Fruit fly (Drosophila melanogaster) Kc167 (cell line): ENCODE results near the gene CG6770.

Experiments used
- Myc ChIP-seq: fragments of >200 bp; optimal IDR thresholded peaks from 2 replicates; lab custom pipeline; 2017; ENCODE audit warnings: missing external identifiers
- Sin3A ChIP-seq: fragments of >200 bp; optimal IDR thresholded peaks from 2 replicates; lab custom pipeline; 2018; ENCODE audit warnings: missing external identifiers
- h ChIP-seq: fragments of >200 bp; optimal IDR thresholded peaks from 3 replicates; lab custom pipeline; 2018; ENCODE audit warnings: missing external identifiers
- insv ChIP-seq: fragments of >200 bp; optimal IDR thresholded peaks from 3 replicates; lab custom pipeline; 2018; ENCODE audit warnings: missing external identifiers
- psq ChIP-seq: fragments of >200 bp; optimal IDR thresholded peaks from 2 replicates; lab custom pipeline; 2017; ENCODE audit warnings: missing external identifiers
- ttk ChIP-seq: sonication (Bioruptor generic); optimal IDR thresholded peaks from 2 replicates; lab custom pipeline; 2017; ENCODE audit warnings: missing external identifiers

Gene CG6770

DNA sequence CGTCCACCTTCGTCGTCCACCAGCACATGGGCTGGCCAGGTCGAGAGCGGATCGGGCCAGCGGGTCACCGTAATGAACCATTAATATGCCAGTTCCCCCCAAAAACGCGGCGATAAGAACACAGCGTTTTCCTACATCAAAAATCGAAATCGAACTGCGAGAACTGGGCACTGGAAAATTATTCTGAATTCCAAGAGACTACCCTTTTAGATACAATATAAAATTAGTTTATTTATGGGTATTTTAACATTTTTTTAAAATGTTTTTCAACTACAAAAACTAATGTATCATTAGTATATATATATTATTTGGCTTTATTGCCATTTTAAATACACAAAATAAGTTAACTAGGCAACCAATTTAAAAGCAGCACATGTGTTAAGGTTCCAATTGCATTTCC is 32.8 kb upstream of the CG6770 start:
- no peak for TF ChIP-seq psq
- TF ChIP-seq Sin3A (lab: Kevin White, UChicago): no peak
- TF ChIP-seq Myc (lab: Kevin White, UChicago): no peak
- no peak for TF ChIP-seq insv (lab: Kevin White, UChicago)
- no peak for TF ChIP-seq h (lab: Kevin White, UChicago)
- no peak for TF ChIP-seq ttk (lab: Kevin White, UChicago)

DNA sequence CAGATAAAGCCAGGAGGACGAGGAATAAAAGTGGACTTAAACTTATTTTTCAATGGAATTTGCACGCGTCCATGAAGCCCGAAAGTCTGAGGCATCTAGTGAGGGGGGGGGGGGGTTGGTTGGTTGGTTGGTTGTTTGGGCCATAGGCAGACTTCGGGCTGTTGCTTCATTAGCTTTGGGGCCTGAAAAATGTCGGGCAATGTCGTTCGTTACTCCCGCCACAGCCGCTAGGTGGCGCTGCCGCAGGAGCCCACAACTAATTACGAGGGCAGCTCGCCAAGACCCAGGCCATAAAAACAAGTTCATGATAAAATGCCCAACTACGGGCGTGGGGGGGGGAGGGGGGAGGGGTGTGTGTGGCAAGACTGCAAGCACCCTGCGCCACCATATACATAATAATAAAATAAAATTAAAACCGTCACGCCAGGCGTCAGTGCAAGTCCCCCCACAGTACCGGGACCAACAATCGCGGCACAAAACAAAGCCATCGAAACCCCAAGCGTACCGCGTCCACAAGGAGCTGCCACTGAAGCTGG is 32.3 kb upstream of the CG6770 start:
- TF ChIP-seq Myc (lab: Kevin White, UChicago): no peak
- TF ChIP-seq psq: no peak
- no peak for TF ChIP-seq h (lab: Kevin White, UChicago)
- TF ChIP-seq Sin3A (lab: Kevin White, UChicago): no peak
- TF ChIP-seq ttk (lab: Kevin White, UChicago): no peak
- no peak for TF ChIP-seq insv (lab: Kevin White, UChicago)

DNA sequence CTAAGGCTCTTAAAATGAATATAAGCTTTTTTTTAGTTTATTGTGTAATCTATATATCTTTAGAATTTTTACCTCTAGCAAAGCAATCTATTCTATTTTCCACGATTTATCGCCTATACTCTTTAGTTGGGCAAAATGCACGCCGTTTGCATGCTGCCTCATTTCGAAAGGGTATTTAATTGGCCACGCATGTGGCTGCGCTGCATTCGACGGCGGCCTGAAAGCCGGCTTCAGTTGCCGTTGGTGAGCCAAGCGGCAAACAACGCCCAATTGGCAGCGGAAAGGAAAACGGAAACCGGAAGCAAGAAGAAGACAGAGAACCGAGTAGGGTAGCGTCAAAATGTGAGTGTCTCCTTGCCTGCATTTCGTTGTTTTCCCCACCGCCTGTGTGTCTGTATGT is 29.9 kb upstream of the CG6770 start, which contains the start of gene CG14947:
CG14947 (plus strand) TSS at position 251 of the 400 bp plus-strand sequence.
- TF ChIP-seq insv (lab: Kevin White, UChicago) (no peak), h (lab: Kevin White, UChicago) (no peak), Myc (lab: Kevin White, UChicago) (no peak), Sin3A (lab: Kevin White, UChicago) (no peak), ttk (lab: Kevin White, UChicago) (no peak), psq (no peak)

DNA sequence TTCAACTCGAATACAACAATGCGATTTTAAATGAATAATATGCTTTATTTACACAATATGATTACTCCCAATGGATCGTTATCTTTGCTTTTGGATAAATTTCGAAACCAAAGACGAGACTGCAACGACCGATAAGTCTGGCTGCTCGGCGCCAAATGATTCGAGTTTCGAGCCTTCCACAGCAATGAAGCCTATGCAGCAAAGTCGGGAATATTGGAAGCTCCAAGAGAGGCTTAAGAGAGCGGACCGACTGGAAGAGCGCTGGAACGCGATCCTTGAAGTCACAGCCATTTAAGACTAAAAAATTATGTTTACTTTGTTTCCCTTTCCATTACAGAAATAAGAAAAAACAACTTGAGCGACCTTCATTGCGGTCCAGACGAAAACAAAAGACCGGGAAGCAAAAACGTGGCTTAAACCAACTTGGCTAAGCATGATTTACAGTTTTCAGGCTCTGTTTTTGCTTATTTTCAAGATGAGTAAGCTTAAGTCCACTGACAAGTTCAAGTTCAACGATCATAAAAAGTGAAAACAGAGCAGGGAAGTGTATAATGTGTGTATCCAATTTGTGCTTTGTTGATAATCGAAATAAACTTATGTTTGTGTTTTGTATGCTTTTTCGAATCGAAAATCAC is 20.8 kb upstream of the CG6770 start, which contains the start of gene firl:
firl (minus strand) TSS at position 159 of the 635 bp plus-strand sequence.
- TF ChIP-seq h (lab: Kevin White, UChicago): no peak
- TF ChIP-seq ttk (lab: Kevin White, UChicago): no peak
- TF ChIP-seq psq: no peak
- TF ChIP-seq insv (lab: Kevin White, UChicago): no peak
- no peak for TF ChIP-seq Sin3A (lab: Kevin White, UChicago)
- no peak for TF ChIP-seq Myc (lab: Kevin White, UChicago)

DNA sequence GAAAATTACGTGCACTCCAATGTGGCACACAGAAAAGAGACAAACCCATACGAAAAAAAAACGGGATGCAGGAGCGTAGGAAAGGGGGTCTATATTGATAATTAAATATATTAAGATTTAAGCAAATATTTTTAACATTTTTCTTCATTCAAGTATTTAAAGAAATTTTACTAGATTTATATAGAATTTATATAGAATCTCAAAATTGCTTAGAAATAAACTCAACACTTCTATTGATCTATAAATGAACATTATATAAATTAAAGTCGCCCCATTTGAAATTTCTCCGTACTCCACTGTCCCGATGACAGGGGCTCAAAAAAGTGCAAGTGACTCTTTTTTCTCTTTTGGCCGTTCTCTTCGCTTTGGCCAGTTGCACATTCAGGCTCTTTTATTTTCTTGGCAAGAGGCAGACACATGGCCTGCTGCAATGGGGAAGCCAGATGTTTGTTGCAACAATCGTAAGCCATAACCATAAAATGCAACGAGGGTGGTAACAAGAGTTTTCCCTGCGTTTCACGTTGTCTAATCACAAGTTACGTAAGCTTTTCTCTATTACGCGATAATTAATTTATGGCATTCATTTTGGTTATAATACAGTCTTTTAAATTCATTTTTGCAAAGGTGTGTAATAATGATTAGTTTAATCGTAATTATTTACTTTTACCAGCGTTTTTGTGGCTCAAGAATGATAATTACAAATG is 19.9 kb upstream of the CG6770 start:
- TF ChIP-seq ttk (lab: Kevin White, UChicago) (no peak), Sin3A (lab: Kevin White, UChicago) (no peak), h (lab: Kevin White, UChicago) (no peak), psq (no peak), Myc (lab: Kevin White, UChicago) (no peak), insv (lab: Kevin White, UChicago) (no peak)

DNA sequence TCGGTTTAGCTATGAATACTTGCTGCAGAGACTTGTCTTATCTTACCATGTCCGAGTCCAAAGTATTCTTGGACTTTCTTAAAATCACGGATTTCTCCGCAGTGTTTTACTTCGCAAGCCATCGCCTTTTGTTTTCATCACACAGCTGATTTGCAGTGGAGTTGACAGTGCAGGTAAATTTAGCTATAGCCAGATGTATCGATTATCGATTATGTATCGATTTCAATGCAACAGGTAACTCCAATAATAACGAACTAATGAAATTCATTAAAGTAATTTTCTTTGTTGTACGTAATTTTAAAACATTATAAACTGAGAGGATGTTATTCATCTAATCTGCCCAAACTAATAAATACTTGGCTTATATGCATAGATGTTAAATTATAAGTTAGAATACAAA is 17.1 kb upstream of the CG6770 start, which contains the start of gene Rab3-GAP:
Rab3-GAP (minus strand) TSS at position 150 of the 400 bp plus-strand sequence.
- no peak for TF ChIP-seq h (lab: Kevin White, UChicago)
- TF ChIP-seq ttk (lab: Kevin White, UChicago): no peak
- no peak for TF ChIP-seq Myc (lab: Kevin White, UChicago)
- TF ChIP-seq psq: no peak
- no peak for TF ChIP-seq Sin3A (lab: Kevin White, UChicago)
- no peak for TF ChIP-seq insv (lab: Kevin White, UChicago)

DNA sequence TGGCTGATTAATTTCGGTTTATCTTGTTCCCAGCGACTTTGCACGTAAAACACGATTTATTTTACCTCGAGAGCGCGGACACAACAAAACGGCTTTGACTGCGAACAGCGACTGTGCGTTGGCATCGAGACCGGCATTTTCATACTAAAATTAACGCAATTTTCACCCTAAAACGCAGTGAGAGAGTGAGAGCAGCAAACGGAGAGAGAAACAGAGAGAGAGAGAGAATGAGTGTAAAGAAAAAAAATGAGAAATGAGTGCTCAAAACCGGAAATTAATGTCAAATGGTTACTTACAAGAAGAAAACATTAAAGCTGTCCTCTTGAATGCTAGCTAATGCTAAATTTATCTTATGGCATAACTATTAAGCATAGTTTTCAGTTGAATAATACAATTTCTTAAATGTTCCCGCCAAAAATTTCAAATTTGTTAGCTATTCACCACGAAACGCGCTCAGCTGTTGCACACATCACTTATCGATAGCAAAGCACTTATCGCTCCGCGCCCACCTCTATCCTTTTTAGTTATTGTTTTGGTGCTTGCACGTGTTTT is 10.0 kb upstream of the CG6770 start, which contains the start of the genes JhI-21, RpL7-like and CG34164:
JhI-21 (minus strand) TSS at position 206 of the 552 bp plus-strand sequence.
RpL7-like (plus strand) TSS at position 490 of the 552 bp plus-strand sequence.
CG34164 (plus strand) TSS at position 512 of the 552 bp plus-strand sequence.
- no peak for TF ChIP-seq ttk (lab: Kevin White, UChicago)
- no peak for TF ChIP-seq psq
- no peak for TF ChIP-seq insv (lab: Kevin White, UChicago)
- TF ChIP-seq Myc (lab: Kevin White, UChicago): no peak
- TF ChIP-seq h (lab: Kevin White, UChicago): no peak
- no peak for TF ChIP-seq Sin3A (lab: Kevin White, UChicago)

DNA sequence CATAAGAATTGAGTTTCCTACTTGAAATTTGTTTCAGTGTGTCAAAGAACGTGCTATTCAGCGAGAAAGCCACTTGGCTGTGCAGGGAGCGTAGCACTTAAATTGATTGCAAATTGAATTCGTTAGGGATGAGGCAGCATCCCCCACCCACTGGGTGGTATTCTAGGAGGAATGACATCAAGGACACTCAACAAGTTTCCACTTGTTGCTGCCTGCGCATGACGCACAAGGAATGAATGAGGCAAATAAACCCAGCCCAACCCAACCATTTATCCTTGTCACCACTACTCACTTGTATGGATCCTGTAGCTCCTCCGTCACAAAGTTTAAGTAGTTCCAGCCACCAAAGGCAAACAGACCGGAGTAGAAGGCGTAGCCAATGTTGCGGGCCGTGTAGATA is 7.4 kb upstream of the CG6770 start:
- TF ChIP-seq h (lab: Kevin White, UChicago) (no peak), ttk (lab: Kevin White, UChicago) (no peak), insv (lab: Kevin White, UChicago) (no peak), Myc (lab: Kevin White, UChicago) (no peak), Sin3A (lab: Kevin White, UChicago) (no peak), psq (no peak)

DNA sequence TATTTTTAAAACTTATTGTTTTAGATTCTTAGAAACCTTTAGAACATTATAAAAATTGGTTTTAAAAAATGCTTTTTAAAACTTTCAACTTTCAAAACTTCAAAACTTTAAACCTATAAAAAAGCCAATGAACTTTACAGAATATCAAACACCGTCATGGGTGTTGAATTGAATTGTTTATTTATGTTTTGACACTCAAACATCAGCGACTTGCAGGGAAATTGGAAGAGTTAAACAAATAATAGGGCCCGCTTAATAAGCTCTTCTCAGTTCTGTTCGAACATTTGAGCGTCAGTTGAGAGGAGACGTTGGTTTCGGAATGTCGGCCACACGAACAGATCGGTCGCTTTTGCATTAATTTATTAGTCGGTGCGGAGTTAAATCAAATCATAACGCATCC is 3.2 kb upstream of the CG6770 start, which contains the start of gene PLCXD:
PLCXD (plus strand) TSS at position 286 of the 400 bp plus-strand sequence.
- no peak for TF ChIP-seq ttk (lab: Kevin White, UChicago)
- TF ChIP-seq insv (lab: Kevin White, UChicago): no peak
- TF ChIP-seq Myc (lab: Kevin White, UChicago): no peak
- TF ChIP-seq h (lab: Kevin White, UChicago): no peak
- TF ChIP-seq psq: no peak
- TF ChIP-seq Sin3A (lab: Kevin White, UChicago): no peak

DNA sequence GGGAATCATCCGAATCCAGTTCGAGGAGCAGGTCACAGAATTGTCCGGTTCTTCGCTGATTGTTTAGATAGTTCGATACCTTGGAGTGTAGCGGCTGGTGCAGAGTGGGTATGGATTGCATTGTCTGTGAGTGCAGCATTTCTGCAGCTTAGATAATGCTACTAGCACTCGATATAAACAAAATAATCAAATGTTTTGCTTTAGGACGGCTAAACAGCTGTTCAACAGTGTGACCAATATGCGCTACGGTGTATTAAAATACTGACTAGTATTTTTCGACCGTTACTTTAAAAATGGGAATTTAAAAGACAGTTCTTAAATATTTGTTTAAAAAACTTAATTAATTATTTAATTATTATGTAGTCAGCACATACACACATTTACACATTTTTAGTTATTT is 2.8 kb upstream of the CG6770 start, which contains the start of gene Plzf:
Plzf (minus strand) TSS at position 196 of the 400 bp plus-strand sequence.
- TF ChIP-seq ttk (lab: Kevin White, UChicago) (no peak), h (lab: Kevin White, UChicago) (no peak), Sin3A (lab: Kevin White, UChicago) (no peak), psq (no peak), Myc (lab: Kevin White, UChicago) (no peak), insv (lab: Kevin White, UChicago) (no peak)

DNA sequence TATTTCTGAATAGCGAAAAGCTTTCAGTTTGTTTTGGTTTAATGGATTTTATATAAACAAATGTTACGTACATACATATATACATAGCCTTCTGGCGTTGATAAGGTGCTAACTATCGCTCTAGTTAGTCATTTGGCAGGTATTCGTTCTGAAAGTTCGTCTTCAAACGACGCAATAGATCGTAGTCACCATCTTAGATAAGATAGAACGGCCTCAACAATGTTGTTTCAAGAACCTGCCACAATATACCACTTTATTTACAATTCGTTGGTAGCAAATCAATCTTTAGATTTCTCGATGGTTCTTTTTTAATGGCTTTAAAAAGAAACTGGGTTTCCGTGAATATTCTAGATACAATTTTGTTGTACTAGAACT is 925 bp upstream of the CG6770 start:
- no peak for TF ChIP-seq psq
